Worm (Caenorhabditis elegans): ENCODE measurements around the gene sdz-4.

The sdz-4 gene

DNA sequence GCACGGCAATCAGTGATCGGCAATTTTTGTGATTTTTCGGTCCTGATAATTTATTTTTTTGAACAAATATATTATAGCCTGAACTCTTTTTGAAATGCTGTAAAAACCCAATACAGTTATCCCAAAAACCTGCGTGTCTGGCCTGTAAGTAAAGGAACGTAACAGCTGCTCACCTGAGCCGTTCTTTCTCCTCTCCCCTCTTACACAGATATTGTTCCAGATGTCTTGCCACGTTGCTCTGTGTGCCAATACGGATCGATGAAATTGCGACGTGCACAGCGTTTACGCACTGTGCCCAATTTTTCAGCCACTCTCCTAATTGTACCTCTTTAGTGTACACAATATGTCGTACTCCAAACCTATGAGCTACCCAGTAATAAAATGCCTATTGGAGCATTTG lies at the start of gene sdz-4:
Gene sdz-4, plus strand, starts transcription at position 301 of the 400 bp plus-strand sequence.
- TF ChIP-seq pes-1 (GFP tag; IDR thresholded peaks at IDR 0.05) (no peak), sea-1 (GFP tag; conservative IDR thresholded peaks at IDR 0.05) (no peak), B0310.2 (tag; optimal IDR thresholded peaks at IDR 0.05) (no peak), hmbx-1 (tag; optimal IDR thresholded peaks at IDR 0.05) (no peak), aly-1 (tag; optimal IDR thresholded peaks at IDR 0.05) (no peak), tbx-11 (GFP tag; IDR thresholded peaks at IDR 0.05) (no peak), scrt-1 (GFP tag; IDR thresholded peaks at IDR 0.05) (no peak), flt-1 (GFP tag; IDR thresholded peaks at IDR 0.05) (no peak), hnd-1 (tag; optimal IDR thresholded peaks at IDR 0.05) (no peak), ceh-13 (GFP tag; optimal IDR thresholded peaks at IDR 0.05) (no peak), tra-4 (tag; optimal IDR thresholded peaks at IDR 0.05) (no peak), hmg-4 (GFP tag; optimal IDR thresholded peaks at IDR 0.05) (no peak), ama-1 (optimal IDR thresholded peaks at IDR 0.05) (no peak), ets-7 (tag; optimal IDR thresholded peaks at IDR 0.05) (no peak), ceh-36 (tag; optimal IDR thresholded peaks at IDR 0.05) (no peak), F13C5.2 (tag; optimal IDR thresholded peaks at IDR 0.05) (no peak)

ce11 chrII:909554-909953 lies 49.2 kb upstream of the sdz-4 start, which contains the start of the genes fbxc-24 and fbxc-27:
Gene fbxc-24 (minus strand): TSS chrII:909654.
Gene fbxc-27 (plus strand): TSS chrII:909769.
- TF ChIP-seq hnd-1 (tag; optimal IDR thresholded peaks at IDR 0.05) = no peak
- TF ChIP-seq pes-1 (GFP tag; IDR thresholded peaks at IDR 0.05) = no peak
- no peak for TF ChIP-seq flt-1 (GFP tag; IDR thresholded peaks at IDR 0.05)

- TF ChIP-seq aly-1 (tag; optimal IDR thresholded peaks at IDR 0.05) = no peak
- no peak for TF ChIP-seq B0310.2 (tag; optimal IDR thresholded peaks at IDR 0.05)
- no peak for TF ChIP-seq ceh-36 (tag; optimal IDR thresholded peaks at IDR 0.05)
- TF ChIP-seq ets-7 (tag; optimal IDR thresholded peaks at IDR 0.05) = no peak
- no peak for TF ChIP-seq tbx-11 (GFP tag; IDR thresholded peaks at IDR 0.05)
- no peak for TF ChIP-seq pes-1 (GFP tag; IDR thresholded peaks at IDR 0.05)
- TF ChIP-seq hnd-1 (tag; optimal IDR thresholded peaks at IDR 0.05) = no peak
- TF ChIP-seq ceh-13 (GFP tag; optimal IDR thresholded peaks at IDR 0.05) = no peak
- TF ChIP-seq hmg-4 (GFP tag; optimal IDR thresholded peaks at IDR 0.05) = no peak
Measured at ce11 chrII:911680-912079, 47.0 kb upstream of the sdz-4 start, which contains the start of gene fbxc-31. Gene fbxc-31 (plus strand): TSS chrII:911980.

DNA sequence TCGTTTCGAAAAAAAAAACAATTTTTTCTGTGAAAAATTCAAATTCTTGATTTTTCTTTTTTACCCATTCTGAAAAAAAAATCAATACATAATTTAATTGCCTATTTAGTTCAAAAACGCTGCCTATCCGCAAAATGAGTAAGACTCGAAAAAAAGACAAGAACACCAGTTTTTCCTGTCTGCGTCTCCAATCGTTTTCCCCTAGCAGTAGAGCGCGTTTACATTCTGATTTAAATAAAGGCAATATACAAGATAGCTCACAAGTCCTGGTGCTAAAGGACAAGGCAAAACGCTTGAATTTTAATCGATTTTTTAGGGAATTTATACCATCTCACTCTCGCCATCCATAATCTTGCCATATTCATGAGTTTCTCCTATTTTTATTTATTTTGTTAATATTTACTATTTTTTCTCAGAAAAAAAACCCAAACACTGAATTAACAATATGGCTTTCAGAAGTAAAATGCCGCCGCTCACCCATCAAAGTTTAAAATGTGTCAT lies 45.4 kb upstream of the sdz-4 start, which contains the start of gene fbxc-33:
Gene fbxc-33, plus strand, starts transcription at position 451 of the 501 bp plus-strand sequence.
- no peak for TF ChIP-seq scrt-1 (GFP tag; IDR thresholded peaks at IDR 0.05)
- no peak for TF ChIP-seq ceh-13 (GFP tag; optimal IDR thresholded peaks at IDR 0.05)
- TF ChIP-seq F13C5.2 (tag; optimal IDR thresholded peaks at IDR 0.05) = no peak
- no peak for TF ChIP-seq tra-4 (tag; optimal IDR thresholded peaks at IDR 0.05)
- TF ChIP-seq hnd-1 (tag; optimal IDR thresholded peaks at IDR 0.05) = no peak
- no peak for TF ChIP-seq tbx-11 (GFP tag; IDR thresholded peaks at IDR 0.05)
- no peak for TF ChIP-seq tbx-37 (GFP tag; conservative IDR thresholded peaks at IDR 0.05)
- no peak for TF ChIP-seq pes-1 (GFP tag; IDR thresholded peaks at IDR 0.05)
- no peak for TF ChIP-seq hmbx-1 (tag; optimal IDR thresholded peaks at IDR 0.05)

DNA sequence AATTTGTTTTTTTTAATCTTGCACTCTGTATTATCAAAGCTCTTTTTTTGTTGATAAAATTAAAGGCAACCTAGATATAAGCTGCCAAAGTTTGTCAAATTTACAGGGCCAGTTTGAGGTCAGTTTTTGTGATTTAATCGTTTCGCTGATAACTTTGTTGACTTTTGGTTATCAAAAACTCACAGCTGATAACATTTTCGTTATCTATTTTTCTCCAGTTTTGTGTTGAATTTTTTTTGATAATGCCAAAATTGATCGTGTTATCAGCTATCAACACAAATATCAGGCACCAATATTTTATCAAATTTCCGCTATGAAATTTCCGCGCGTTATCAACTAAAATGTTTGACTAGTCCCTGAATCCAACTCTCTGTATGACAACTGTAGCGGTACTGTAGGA lies 43.5 kb upstream of the sdz-4 start:
- no peak for TF ChIP-seq tbx-37 (GFP tag; conservative IDR thresholded peaks at IDR 0.05)
- no peak for TF ChIP-seq ceh-36 (tag; optimal IDR thresholded peaks at IDR 0.05)
- TF ChIP-seq aly-1 (tag; optimal IDR thresholded peaks at IDR 0.05) = no peak
- no peak for TF ChIP-seq hmbx-1 (tag; optimal IDR thresholded peaks at IDR 0.05)
- no peak for TF ChIP-seq tra-4 (tag; optimal IDR thresholded peaks at IDR 0.05)
- no peak for TF ChIP-seq scrt-1 (GFP tag; IDR thresholded peaks at IDR 0.05)
- TF ChIP-seq sea-1 (GFP tag; conservative IDR thresholded peaks at IDR 0.05) = no peak
- no peak for TF ChIP-seq hmg-4 (GFP tag; optimal IDR thresholded peaks at IDR 0.05)
- no peak for TF ChIP-seq pes-1 (GFP tag; IDR thresholded peaks at IDR 0.05)
- TF ChIP-seq F13C5.2 (tag; optimal IDR thresholded peaks at IDR 0.05) = no peak
- no peak for TF ChIP-seq tbx-11 (GFP tag; IDR thresholded peaks at IDR 0.05)
- no peak for TF ChIP-seq flt-1 (GFP tag; IDR thresholded peaks at IDR 0.05)
- TF ChIP-seq hnd-1 (tag; optimal IDR thresholded peaks at IDR 0.05) = no peak
- TF ChIP-seq ceh-13 (GFP tag; optimal IDR thresholded peaks at IDR 0.05) = no peak
- TF ChIP-seq B0310.2 (tag; optimal IDR thresholded peaks at IDR 0.05) = no peak
- TF ChIP-seq ama-1 (optimal IDR thresholded peaks at IDR 0.05) = no peak
- TF ChIP-seq ets-7 (tag; optimal IDR thresholded peaks at IDR 0.05) = no peak

- TF ChIP-seq ama-1 (optimal IDR thresholded peaks at IDR 0.05) = no peak
- TF ChIP-seq scrt-1 (GFP tag; IDR thresholded peaks at IDR 0.05) = no peak
- TF ChIP-seq hmg-4 (GFP tag; optimal IDR thresholded peaks at IDR 0.05) = no peak
- TF ChIP-seq ceh-36 (tag; optimal IDR thresholded peaks at IDR 0.05) = no peak
- no peak for TF ChIP-seq hmbx-1 (tag; optimal IDR thresholded peaks at IDR 0.05)
- TF ChIP-seq pes-1 (GFP tag; IDR thresholded peaks at IDR 0.05) = no peak
- TF ChIP-seq flt-1 (GFP tag; IDR thresholded peaks at IDR 0.05) = no peak
- TF ChIP-seq aly-1 (tag; optimal IDR thresholded peaks at IDR 0.05) = no peak
- TF ChIP-seq tbx-11 (GFP tag; IDR thresholded peaks at IDR 0.05) = no peak
- no peak for TF ChIP-seq F13C5.2 (tag; optimal IDR thresholded peaks at IDR 0.05)
- no peak for TF ChIP-seq tra-4 (tag; optimal IDR thresholded peaks at IDR 0.05)
- TF ChIP-seq B0310.2 (tag; optimal IDR thresholded peaks at IDR 0.05) = no peak
Measured at ce11 chrII:915780-916179, 42.9 kb upstream of the sdz-4 start, which contains the start of gene fbxc-29. Gene fbxc-29 (plus strand): TSS chrII:916080.

DNA sequence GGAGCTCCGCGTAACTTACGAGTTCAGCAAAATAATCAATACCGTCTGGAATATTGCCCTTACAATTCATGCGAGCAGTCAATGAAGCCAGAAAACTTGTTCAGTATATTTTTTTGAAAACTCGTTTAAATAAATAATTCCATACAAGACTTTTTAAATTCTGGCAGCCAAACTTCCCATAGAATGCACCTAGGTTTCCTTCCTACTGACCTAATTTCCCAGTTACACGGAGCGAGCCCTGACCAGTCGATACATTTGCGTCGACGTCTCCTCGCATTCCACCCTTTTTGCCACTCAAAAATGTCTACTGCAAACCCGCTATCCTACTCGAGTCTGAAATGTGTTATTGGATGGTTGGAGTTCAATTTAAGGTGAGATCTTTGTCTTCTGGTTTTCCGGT lies 41.4 kb upstream of the sdz-4 start, which contains the start of gene fbxc-30:
Gene fbxc-30, plus strand, starts transcription at position 301 of the 400 bp plus-strand sequence.
- TF ChIP-seq ceh-36 (tag; optimal IDR thresholded peaks at IDR 0.05) (no peak), hmbx-1 (tag; optimal IDR thresholded peaks at IDR 0.05) (no peak), B0310.2 (tag; optimal IDR thresholded peaks at IDR 0.05) (no peak), tbx-37 (GFP tag; conservative IDR thresholded peaks at IDR 0.05) (no peak), hnd-1 (tag; optimal IDR thresholded peaks at IDR 0.05) (no peak), ceh-13 (GFP tag; optimal IDR thresholded peaks at IDR 0.05) (no peak), ama-1 (optimal IDR thresholded peaks at IDR 0.05) (no peak), aly-1 (tag; optimal IDR thresholded peaks at IDR 0.05) (no peak), flt-1 (GFP tag; IDR thresholded peaks at IDR 0.05) (no peak)

Measured in whole organism, early embryonic.